Worm (Caenorhabditis elegans) whole organism, L3 larva: ENCODE results near the gene srg-5.

ENCODE experiments used
- ZK546.5 ChIP-seq: sonication (generic microtip); optimal IDR thresholded peaks from 2 replicates; lab custom pipeline; 2017; ENCODE audit warnings: missing biosample characterization, missing genetic modification characterization
- aly-2 ChIP-seq: fragments of 150-350 bp; optimal IDR thresholded peaks from 2 replicates; lab custom pipeline; 2014; ENCODE audit warnings: missing biosample characterization, missing genetic modification characterization
- ama-1 ChIP-seq: fragments of 150-350 bp; optimal IDR thresholded peaks from 2 replicates; lab custom pipeline; 2018
- ceh-16 ChIP-seq: sonication (generic microtip); optimal IDR thresholded peaks from 2 replicates; lab custom pipeline; 2017; ENCODE audit warnings: missing biosample characterization, missing genetic modification characterization
- ceh-28 ChIP-seq: fragments of 150-350 bp; optimal IDR thresholded peaks from 2 replicates; lab custom pipeline; 2014; ENCODE audit warnings: missing biosample characterization, missing genetic modification reagents, missing genetic modification characterization
- ceh-82 ChIP-seq: fragments of 150-350 bp; optimal IDR thresholded peaks from 2 replicates; lab custom pipeline; 2014; ENCODE audit warnings: missing biosample characterization, missing genetic modification characterization
- ceh-9 ChIP-seq: sonication (generic microtip); optimal IDR thresholded peaks from 2 replicates; lab custom pipeline; 2018; ENCODE audit warnings: missing biosample characterization, missing genetic modification characterization
- egl-27 ChIP-seq: sonication (generic microtip); optimal IDR thresholded peaks from 4 replicates; lab custom pipeline; 2017; ENCODE audit warnings: missing biosample characterization, missing genetic modification reagents, missing genetic modification characterization
- egl-5 ChIP-seq: fragments of 150-350 bp; optimal IDR thresholded peaks from 2 replicates; lab custom pipeline; 2017; ENCODE audit warnings: missing biosample characterization, missing genetic modification reagents, missing genetic modification characterization, inconsistent platforms
- elt-1 ChIP-seq: fragments of 150-350 bp; optimal IDR thresholded peaks from 2 replicates; lab custom pipeline; 2014; ENCODE audit warnings: missing biosample characterization, missing genetic modification characterization
- elt-3 ChIP-seq, 3 experiments: fragments of 150-350 bp in 1 of 3; sonication (generic microtip) in 2 of 3; optimal IDR thresholded peaks; 2 replicates in 2 of 3; 4 replicates in 1 of 3; lab custom pipeline; 2014 to 2017; ENCODE audit warnings: missing biosample characterization in 3 of 3, missing genetic modification characterization in 3 of 3
- eor-1 ChIP-seq, 2 experiments: fragments of 150-350 bp; optimal IDR thresholded peaks; 2 replicates each; lab custom pipeline; 2014 to 2018; ENCODE audit warnings: missing biosample characterization in 2 of 2, missing genetic modification characterization in 2 of 2
- fkh-2 ChIP-seq: fragments of 150-350 bp; optimal IDR thresholded peaks from 2 replicates; lab custom pipeline; 2014; ENCODE audit warnings: missing biosample characterization, missing genetic modification reagents, missing genetic modification characterization
- hmg-11 ChIP-seq: sonication (generic microtip); optimal IDR thresholded peaks from 2 replicates; lab custom pipeline; 2016; ENCODE audit warnings: missing genetic modification characterization, missing compliant biosample characterization
- lin-15B ChIP-seq: fragments of 150-350 bp; optimal IDR thresholded peaks from 2 replicates; lab custom pipeline; 2014; ENCODE audit warnings: missing biosample characterization, missing genetic modification characterization
- lin-39 ChIP-seq: fragments of 150-350 bp; optimal IDR thresholded peaks from 2 replicates; lab custom pipeline; 2018; ENCODE audit warnings: missing biosample characterization, missing genetic modification reagents, missing genetic modification characterization
- lsy-12 ChIP-seq: sonication (generic microtip); optimal IDR thresholded peaks from 2 replicates; lab custom pipeline; 2016; ENCODE audit warnings: mild to moderate bottlenecking, missing genetic modification characterization, missing compliant biosample characterization
- mdl-1 ChIP-seq: fragments of 150-350 bp; optimal IDR thresholded peaks from 2 replicates; lab custom pipeline; 2014; ENCODE audit warnings: missing biosample characterization, missing genetic modification characterization
- mml-1 ChIP-seq: fragments of 150-350 bp; sonication (generic microtip); optimal IDR thresholded peaks from 3 replicates; lab custom pipeline; 2014; ENCODE audit warnings: missing biosample characterization, missing genetic modification characterization
- nfya-1 ChIP-seq: sonication (generic microtip); optimal IDR thresholded peaks from 2 replicates; lab custom pipeline; 2017; ENCODE audit warnings: missing genetic modification characterization, mild to moderate bottlenecking, missing compliant biosample characterization, antibody characterized with exemption, moderate library complexity; ENCODE audit not compliant: insufficient read depth
- nhr-11 ChIP-seq: fragments of 150-350 bp; optimal IDR thresholded peaks from 2 replicates; lab custom pipeline; 2014; ENCODE audit warnings: missing biosample characterization, missing genetic modification characterization
- nhr-28 ChIP-seq: fragments of 150-350 bp; optimal IDR thresholded peaks from 2 replicates; lab custom pipeline; 2014; ENCODE audit warnings: missing biosample characterization, missing genetic modification characterization
- nhr-43 ChIP-seq: sonication (generic microtip); optimal IDR thresholded peaks from 2 replicates; lab custom pipeline; 2016; ENCODE audit warnings: mild to moderate bottlenecking, missing genetic modification characterization, missing compliant biosample characterization; ENCODE audit not compliant: poor library complexity, severe bottlenecking
- nhr-67 ChIP-seq: fragments of 150-350 bp; optimal IDR thresholded peaks from 2 replicates; lab custom pipeline; 2014; ENCODE audit warnings: missing biosample characterization, missing genetic modification characterization
- nhr-76 ChIP-seq: fragments of 150-350 bp; sonication (generic microtip); optimal IDR thresholded peaks from 5 replicates; lab custom pipeline; 2014; ENCODE audit warnings: missing biosample characterization, missing genetic modification characterization
- nhr-77 ChIP-seq: fragments of 150-350 bp; optimal IDR thresholded peaks from 2 replicates; lab custom pipeline; 2014; ENCODE audit warnings: missing biosample characterization, missing genetic modification characterization
- pha-4 ChIP-seq: fragments of 150-350 bp; optimal IDR thresholded peaks from 2 replicates; lab custom pipeline; 2014; ENCODE audit warnings: missing biosample characterization, missing genetic modification reagents, missing genetic modification characterization
- pqm-1 ChIP-seq: fragments of 150-350 bp; optimal IDR thresholded peaks from 2 replicates; lab custom pipeline; 2017; ENCODE audit warnings: missing biosample characterization, missing genetic modification characterization, inconsistent platforms
- sea-2 ChIP-seq: fragments of 150-350 bp; sonication (generic microtip); optimal IDR thresholded peaks from 4 replicates; lab custom pipeline; 2014; ENCODE audit warnings: missing biosample characterization, missing genetic modification reagents, missing genetic modification characterization
- skn-1 ChIP-seq: fragments of 150-350 bp; optimal IDR thresholded peaks from 2 replicates; lab custom pipeline; 2014; ENCODE audit warnings: missing biosample characterization, missing genetic modification characterization
- snpc-4 ChIP-seq: fragments of 150-350 bp; optimal IDR thresholded peaks from 2 replicates; lab custom pipeline; 2014; ENCODE audit warnings: missing biosample characterization, missing genetic modification characterization
- tbx-2 ChIP-seq: sonication (generic microtip); optimal IDR thresholded peaks from 2 replicates; lab custom pipeline; 2016; ENCODE audit warnings: mild to moderate bottlenecking, missing genetic modification characterization, missing compliant biosample characterization
- zag-1 ChIP-seq: fragments of 150-350 bp; optimal IDR thresholded peaks from 2 replicates; lab custom pipeline; 2014; ENCODE audit warnings: missing biosample characterization, missing genetic modification characterization

The srg-5 gene

DNA sequence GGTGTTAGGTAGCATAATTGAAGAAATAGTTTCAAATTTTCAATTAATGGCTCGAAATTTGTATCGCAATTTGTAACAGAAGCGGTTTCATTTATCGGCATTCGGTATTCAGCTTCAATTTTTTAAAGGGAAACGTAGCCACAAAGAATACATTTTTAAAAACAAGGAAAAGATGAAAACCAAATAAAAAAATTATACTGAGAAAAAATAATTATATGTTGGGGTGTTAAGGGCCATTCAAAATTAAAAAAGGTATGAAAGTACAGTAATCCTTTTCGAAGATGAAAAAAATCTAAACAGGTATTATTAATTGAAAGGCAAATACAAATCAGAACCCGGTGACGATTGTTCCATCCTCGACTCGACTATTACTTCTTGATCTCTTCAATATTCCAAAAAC, 6.1 kb downstream of the srg-5 start, which contains the start of gene srg-1:
Gene srg-1 (minus strand): TSS at position 101 of the 400 bp plus-strand sequence.
- no peak for TF ChIP-seq nhr-76 (tag; lab: Kevin White, UChicago)
- TF ChIP-seq eor-1 (tag; optimal IDR thresholded peaks at IDR 0.05; lab: Kevin White, UChicago), result no peak
- no peak for TF ChIP-seq pha-4 (tag; lab: Kevin White, UChicago)
- TF ChIP-seq ceh-16 (tag; lab: Kevin White, UChicago), result no peak
- no peak for TF ChIP-seq lsy-12 (tag; lab: Kevin White, UChicago)
- TF ChIP-seq ZK546.5, result no peak
- TF ChIP-seq egl-27 (tag; lab: Kevin White, UChicago), result no peak

ce11 chrIII:6256675-6257074, 7.7 kb downstream of the srg-5 start, which contains the start of gene srg-9:
TSS of gene srg-9 (minus strand) at chrIII:6256775.
- TF ChIP-seq nhr-67 (tag; lab: Kevin White, UChicago), result no peak
- TF ChIP-seq eor-1 (tag; optimal IDR thresholded peaks at IDR 0.05; lab: Kevin White, UChicago), result no peak
- no peak for TF ChIP-seq ceh-9 (tag; lab: Kevin White, UChicago)
- no peak for TF ChIP-seq ama-1 (lab: Kevin White, UChicago)
- TF ChIP-seq ceh-82 (tag; lab: Kevin White, UChicago), result no peak
- no peak for TF ChIP-seq nfya-1 (tag; lab: Kevin White, UChicago)
- no peak for TF ChIP-seq elt-3 (tag; optimal IDR thresholded peaks at IDR 0.05; lab: Kevin White, UChicago)
- TF ChIP-seq nhr-43 (tag; lab: Kevin White, UChicago), result no peak
- TF ChIP-seq aly-2 (tag; lab: Kevin White, UChicago), result no peak
- TF ChIP-seq lin-15B, result no peak
- no peak for TF ChIP-seq tbx-2
- TF ChIP-seq pqm-1 (tag; lab: Kevin White, UChicago), result no peak
- TF ChIP-seq, all 47 proteins: peak for 0

DNA sequence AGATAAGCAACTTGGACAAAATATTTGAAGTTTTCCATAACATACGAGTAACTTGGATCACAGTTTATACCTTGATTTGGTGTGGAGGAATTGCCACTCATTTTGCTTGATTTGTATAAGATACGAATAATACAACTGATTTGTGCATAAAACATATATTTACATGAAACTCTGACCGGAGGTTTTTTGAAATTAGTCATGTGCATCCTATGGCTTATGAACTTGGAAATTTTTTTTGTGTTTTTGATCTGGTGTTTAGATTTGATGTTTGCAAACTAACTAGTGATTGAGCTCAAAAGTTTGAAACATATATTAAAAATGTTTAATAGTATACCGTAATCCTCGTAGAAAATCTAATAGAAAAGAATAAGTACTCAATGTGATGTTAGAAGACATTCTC, 9.6 kb downstream of the srg-5 start, which contains the start of gene srg-8:
Gene srg-8 (minus strand): TSS at position 101 of the 400 bp plus-strand sequence.
- TF ChIP-seq mml-1 (tag; lab: Kevin White, UChicago), result no peak
- no peak for TF ChIP-seq fkh-2 (tag; lab: Kevin White, UChicago)
- no peak for TF ChIP-seq mdl-1 (tag; lab: Kevin White, UChicago)
- no peak for TF ChIP-seq lsy-12 (tag; lab: Kevin White, UChicago)
- no peak for TF ChIP-seq hmg-11 (tag; lab: Kevin White, UChicago)
- no peak for TF ChIP-seq zag-1 (tag; lab: Kevin White, UChicago)
- no peak for TF ChIP-seq ama-1 (lab: Kevin White, UChicago)
- no peak for TF ChIP-seq ceh-82 (tag; lab: Kevin White, UChicago)
- no peak for TF ChIP-seq snpc-4 (tag; lab: Kevin White, UChicago)
- TF ChIP-seq ceh-9 (tag; lab: Kevin White, UChicago), result no peak
- no peak for TF ChIP-seq nhr-43 (tag; lab: Kevin White, UChicago)
- TF ChIP-seq nhr-77 (tag; lab: Kevin White, UChicago), result no peak
- TF ChIP-seq lin-39, result no peak
- TF ChIP-seq sea-2 (GFP tag; lab: Kevin White, UChicago), result no peak
- no peak for TF ChIP-seq ceh-28
- TF ChIP-seq egl-5, result no peak

ce11 chrIII:6251511-6251910, 12.8 kb downstream of the srg-5 start, which contains the start of gene amdh-1:
TSS of gene amdh-1 (plus strand) at chrIII:6251811.
- TF ChIP-seq nhr-76 (tag; lab: Kevin White, UChicago) (no peak), skn-1 (tag; lab: Kevin White, UChicago) (no peak), egl-27 (tag; lab: Kevin White, UChicago) (no peak), snpc-4 (tag; lab: Kevin White, UChicago) (no peak), mml-1 (tag; lab: Kevin White, UChicago) (no peak), ceh-9 (tag; lab: Kevin White, UChicago) (no peak), elt-1 (tag; lab: Kevin White, UChicago) (no peak), nhr-28 (tag; lab: Kevin White, UChicago) (no peak), nhr-11 (tag; lab: Kevin White, UChicago) (no peak), nhr-43 (tag; lab: Kevin White, UChicago) (no peak), ceh-16 (tag; lab: Kevin White, UChicago) (no peak), eor-1 (tag; optimal IDR thresholded peaks at IDR 0.05; lab: Kevin White, UChicago) (no peak)
